Fruit fly (Drosophila melanogaster) whole organism, adult: ENCODE results near the gene CG15399.

Experiments used
- CG11617 ChIP-seq: fragments of 200-800 bp; sonication (Bioruptor generic); optimal IDR thresholded peaks from 2 replicates; lab custom pipeline; 2017; ENCODE audit warnings: mild to moderate bottlenecking, missing biosample characterization, missing genetic modification reagents, missing genetic modification characterization
- CG12768 ChIP-seq: fragments of 200-800 bp; sonication (Bioruptor generic); optimal IDR thresholded peaks from 2 replicates; lab custom pipeline; 2017; ENCODE audit warnings: missing biosample characterization, missing genetic modification characterization, mild to moderate bottlenecking, moderate library complexity, missing genetic modification reagents
- CG14711 ChIP-seq: fragments of 200-800 bp; sonication (Bioruptor generic); optimal IDR thresholded peaks from 2 replicates; lab custom pipeline; 2018; ENCODE audit warnings: missing biosample characterization, mild to moderate bottlenecking, missing genetic modification characterization, moderate library complexity
- CG1620 ChIP-seq: fragments of 200-800 bp; sonication (Bioruptor generic); optimal IDR thresholded peaks from 2 replicates; lab custom pipeline; 2016; ENCODE audit warnings: missing biosample characterization, missing genetic modification characterization
- CG33017 ChIP-seq: fragments of 200-800 bp; sonication (Bioruptor generic); optimal IDR thresholded peaks from 2 replicates; lab custom pipeline; 2018; ENCODE audit warnings: missing biosample characterization, mild to moderate bottlenecking, missing genetic modification characterization, moderate library complexity
- CG5204 ChIP-seq: fragments of 200-800 bp; sonication (Bioruptor generic); optimal IDR thresholded peaks from 2 replicates; lab custom pipeline; 2016; ENCODE audit warnings: missing biosample characterization, missing genetic modification characterization
- CG7045 ChIP-seq: fragments of 200-800 bp; sonication (Bioruptor generic); optimal IDR thresholded peaks from 2 replicates; lab custom pipeline; 2017; ENCODE audit warnings: missing biosample characterization, mild to moderate bottlenecking, missing genetic modification characterization
- CG7101 ChIP-seq: fragments of 200-800 bp; sonication (Bioruptor generic); optimal IDR thresholded peaks from 2 replicates; lab custom pipeline; 2018; ENCODE audit warnings: missing biosample characterization, mild to moderate bottlenecking, missing genetic modification characterization, moderate library complexity
- Clk ChIP-seq: fragments of 200-800 bp; sonication (Bioruptor generic); optimal IDR thresholded peaks from 2 replicates; lab custom pipeline; 2017; ENCODE audit warnings: missing biosample characterization, missing genetic modification characterization
- Crg-1 ChIP-seq: fragments of 200-800 bp; sonication (Bioruptor generic); optimal IDR thresholded peaks from 2 replicates; lab custom pipeline; 2016; ENCODE audit warnings: missing biosample characterization, missing genetic modification characterization
- Hr96 ChIP-seq: fragments of 200-800 bp; sonication (Bioruptor generic); optimal IDR thresholded peaks from 2 replicates; lab custom pipeline; 2016; ENCODE audit warnings: missing biosample characterization, missing genetic modification characterization
- Mnt ChIP-seq: fragments of 200-800 bp; sonication (Bioruptor generic); optimal IDR thresholded peaks from 2 replicates; lab custom pipeline; 2016; ENCODE audit warnings: missing biosample characterization, mild to moderate bottlenecking, missing genetic modification characterization
- bab1 ChIP-seq: fragments of 200-800 bp; sonication (Bioruptor generic); optimal IDR thresholded peaks from 3 replicates; lab custom pipeline; 2019; ENCODE audit warnings: missing biosample characterization, mild to moderate bottlenecking, missing genetic modification characterization, moderate library complexity
- cic ChIP-seq: fragments of 200-800 bp; sonication (Bioruptor generic); optimal IDR thresholded peaks from 2 replicates; lab custom pipeline; 2017; ENCODE audit warnings: missing biosample characterization, mild to moderate bottlenecking, missing genetic modification characterization, moderate library complexity
- cnc ChIP-seq, 2 experiments: fragments of >200 bp; optimal IDR thresholded peaks; 2 replicates each; lab custom pipeline; 2017
- kay ChIP-seq: fragments of 200-800 bp; sonication (Bioruptor generic); peaks from one replicate; lab custom pipeline; 2016; ENCODE audit warnings: missing biosample characterization, missing genetic modification characterization, borderline replicate concordance
- ovo ChIP-seq: fragments of 200-800 bp; sonication (Bioruptor generic); optimal IDR thresholded peaks from 2 replicates; lab custom pipeline; 2016; ENCODE audit warnings: missing biosample characterization, missing genetic modification characterization
- pad ChIP-seq: fragments of 200-800 bp; sonication (Bioruptor generic); optimal IDR thresholded peaks from 3 replicates; lab custom pipeline; 2017; ENCODE audit warnings: missing biosample characterization, missing genetic modification characterization, mild to moderate bottlenecking, moderate library complexity, missing genetic modification reagents
- tj ChIP-seq: fragments of 200-800 bp; sonication (Bioruptor generic); optimal IDR thresholded peaks from 3 replicates; lab custom pipeline; 2017; ENCODE audit warnings: missing biosample characterization, mild to moderate bottlenecking, missing genetic modification characterization, moderate library complexity
- toe ChIP-seq: fragments of 200-800 bp; sonication (Bioruptor generic); optimal IDR thresholded peaks from 2 replicates; lab custom pipeline; 2016; ENCODE audit warnings: missing biosample characterization, missing genetic modification characterization

The CG15399 gene

dm6 chr2L:2771676-2772075 is at the start of gene CG15399:
Gene CG15399, minus strand, starts transcription at chr2L:2771776.
- TF ChIP-seq Hr96: no peak
- no peak for TF ChIP-seq CG7045 (GFP tag; lab: Kevin White, UChicago)

DNA sequence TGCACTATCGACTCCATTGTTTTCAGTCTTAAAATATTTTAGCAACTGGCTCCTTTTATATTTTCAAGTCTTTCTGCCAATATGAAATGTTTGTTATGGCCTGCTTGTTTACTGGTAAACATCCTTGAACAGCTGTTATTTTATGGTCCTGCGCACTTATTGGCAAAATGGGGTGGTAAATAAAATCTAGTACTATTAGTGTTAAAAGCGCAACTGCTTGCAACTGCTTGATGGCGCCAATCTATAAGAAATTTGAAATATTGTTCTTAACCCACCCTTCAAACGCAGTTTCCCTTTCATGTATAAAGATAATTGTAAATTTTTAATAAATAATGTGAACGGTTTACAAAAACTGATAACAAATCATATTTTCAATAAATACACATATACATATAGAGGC is 44.1 kb upstream of the CG15399 start, which contains the start of gene G6P:
TSS of gene G6P (minus strand) at position 88 of the 400 bp plus-strand sequence.
- no peak for TF ChIP-seq CG12768 (GFP tag; lab: Kevin White, UChicago)
- TF ChIP-seq kay (GFP tag; lab: Kevin White, UChicago): no peak
- TF ChIP-seq Hr96: no peak
- TF ChIP-seq CG11617 (GFP tag; lab: Kevin White, UChicago): no peak
- no peak for TF ChIP-seq cic (GFP tag; lab: Kevin White, UChicago)
- TF ChIP-seq bab1 (GFP tag; lab: Kevin White, UChicago): no peak
- no peak for TF ChIP-seq CG1620 (GFP tag; lab: Kevin White, UChicago)
- no peak for TF ChIP-seq Crg-1 (GFP tag; lab: Kevin White, UChicago)
- TF ChIP-seq cnc (optimal IDR thresholded peaks at IDR 0.05; lab: Kevin White, UChicago): no peak
- no peak for TF ChIP-seq Clk (GFP tag; lab: Kevin White, UChicago)
- TF ChIP-seq ovo (GFP tag; lab: Kevin White, UChicago): no peak
- no peak for TF ChIP-seq CG7045 (GFP tag; lab: Kevin White, UChicago)
- no peak for TF ChIP-seq toe (GFP tag; lab: Kevin White, UChicago)
- no peak for TF ChIP-seq CG33017 (tag; lab: Kevin White, UChicago)

DNA sequence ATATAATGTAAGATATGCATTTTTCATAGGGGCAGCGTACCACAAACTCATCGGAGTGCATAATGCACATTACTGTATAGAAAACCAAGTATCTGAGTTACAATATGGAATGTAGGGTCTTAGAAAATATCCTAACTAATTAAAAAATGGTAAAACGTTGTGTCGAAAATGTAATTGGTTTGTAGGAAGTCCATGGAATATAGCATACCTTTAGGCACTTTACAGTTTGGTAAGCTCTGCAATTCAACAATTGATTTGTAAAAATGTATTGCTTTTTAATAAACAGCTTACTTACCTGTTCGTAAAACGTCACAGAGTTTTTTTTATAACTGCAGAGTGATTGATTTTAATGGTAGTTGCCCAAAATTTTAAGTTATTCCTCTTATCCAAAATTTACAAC is 40.6 kb upstream of the CG15399 start, which contains the start of gene CG2964:
TSS of gene CG2964 (plus strand) at position 301 of the 400 bp plus-strand sequence.
- no peak for TF ChIP-seq Crg-1 (GFP tag; lab: Kevin White, UChicago)
- no peak for TF ChIP-seq CG33017 (tag; lab: Kevin White, UChicago)
- no peak for TF ChIP-seq CG11617 (GFP tag; lab: Kevin White, UChicago)
- TF ChIP-seq bab1 (GFP tag; lab: Kevin White, UChicago): no peak
- TF ChIP-seq pad (GFP tag; lab: Kevin White, UChicago): no peak
- no peak for TF ChIP-seq CG5204 (GFP tag; lab: Kevin White, UChicago)
- TF ChIP-seq CG12768 (GFP tag; lab: Kevin White, UChicago): no peak

- TF ChIP-seq Crg-1 (GFP tag; lab: Kevin White, UChicago) (no peak), cnc (optimal IDR thresholded peaks at IDR 0.05; lab: Kevin White, UChicago) (no peak), CG14711 (no peak), bab1 (GFP tag; lab: Kevin White, UChicago) (no peak), cic (GFP tag; lab: Kevin White, UChicago) (no peak), pad (GFP tag; lab: Kevin White, UChicago) (no peak), CG5204 (GFP tag; lab: Kevin White, UChicago) (no peak), Hr96 (no peak), toe (GFP tag; lab: Kevin White, UChicago) (no peak), Clk (GFP tag; lab: Kevin White, UChicago) (no peak), kay (GFP tag; lab: Kevin White, UChicago) (no peak), CG11617 (GFP tag; lab: Kevin White, UChicago) (no peak), Mnt (GFP tag; lab: Kevin White, UChicago) (no peak), CG33017 (tag; lab: Kevin White, UChicago) (no peak), CG12768 (GFP tag; lab: Kevin White, UChicago) (no peak)
Observed at dm6 chr2L:2810831-2811230, 39.3 kb upstream of the CG15399 start.

DNA sequence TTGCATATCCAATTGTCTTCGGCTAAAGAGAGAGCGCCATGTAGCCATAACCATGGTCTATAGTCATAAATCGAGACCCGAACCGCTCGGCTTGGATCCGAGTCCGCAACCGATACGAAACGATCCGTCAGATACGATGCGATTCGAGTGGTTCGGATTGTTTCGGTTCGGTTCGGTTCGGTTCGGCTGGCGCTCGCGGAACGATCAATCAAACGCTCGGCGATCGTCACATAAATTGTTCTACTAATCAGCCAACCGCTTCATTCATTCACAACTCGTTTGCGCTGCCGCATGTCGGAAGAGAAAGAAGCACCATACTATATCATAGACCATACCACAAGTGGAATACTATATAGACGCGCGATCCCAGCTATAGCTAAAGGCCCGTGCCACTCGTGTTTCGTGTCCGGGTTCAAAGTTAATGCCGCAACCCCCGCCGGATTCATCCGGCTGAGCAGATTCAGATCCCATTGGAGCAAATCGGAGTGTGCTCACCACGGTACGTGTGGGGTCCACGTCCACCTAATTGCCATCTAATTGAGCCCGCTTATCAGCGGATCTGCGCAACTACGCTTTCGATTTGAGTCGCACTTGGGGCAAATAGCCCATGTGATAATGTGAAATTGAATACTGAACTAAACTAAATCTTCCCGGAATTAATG is 36.6 kb upstream of the CG15399 start:
- TF ChIP-seq ovo (GFP tag; lab: Kevin White, UChicago) (no peak), CG14711 (peak; percentile 21), CG11617 (GFP tag; lab: Kevin White, UChicago) (no peak), pad (GFP tag; lab: Kevin White, UChicago) (no peak), CG1620 (GFP tag; lab: Kevin White, UChicago) (no peak), CG7101 (tag; lab: Kevin White, UChicago) (peak; percentile 17), Crg-1 (GFP tag; lab: Kevin White, UChicago) (no peak), kay (GFP tag; lab: Kevin White, UChicago) (no peak), cnc (optimal IDR thresholded peaks at IDR 0.05; lab: Kevin White, UChicago) (no peak), Hr96 (peak; percentile 24), Mnt (GFP tag; lab: Kevin White, UChicago) (peak; percentile 4), CG5204 (GFP tag; lab: Kevin White, UChicago) (no peak), toe (GFP tag; lab: Kevin White, UChicago) (peak; percentile 19), cic (GFP tag; lab: Kevin White, UChicago) (peak; percentile 63), CG33017 (tag; lab: Kevin White, UChicago) (peak; percentile 4), CG7045 (GFP tag; lab: Kevin White, UChicago) (no peak), tj (GFP tag; lab: Kevin White, UChicago) (no peak), Clk (GFP tag; lab: Kevin White, UChicago) (no peak), bab1 (GFP tag; lab: Kevin White, UChicago) (peak; percentile 4), CG12768 (GFP tag; lab: Kevin White, UChicago) (no peak)

- TF ChIP-seq kay (GFP tag; lab: Kevin White, UChicago) (no peak), pad (GFP tag; lab: Kevin White, UChicago) (no peak), CG7101 (tag; lab: Kevin White, UChicago) (no peak), Mnt (GFP tag; lab: Kevin White, UChicago) (no peak), Clk (GFP tag; lab: Kevin White, UChicago) (no peak), CG14711 (no peak), Crg-1 (GFP tag; lab: Kevin White, UChicago) (no peak), CG7045 (GFP tag; lab: Kevin White, UChicago) (no peak)
Observed at dm6 chr2L:2807597-2807996, 36.0 kb upstream of the CG15399 start.
